Worm (Caenorhabditis elegans): ENCODE measurements around the gene M03D4.3.

DNA sequence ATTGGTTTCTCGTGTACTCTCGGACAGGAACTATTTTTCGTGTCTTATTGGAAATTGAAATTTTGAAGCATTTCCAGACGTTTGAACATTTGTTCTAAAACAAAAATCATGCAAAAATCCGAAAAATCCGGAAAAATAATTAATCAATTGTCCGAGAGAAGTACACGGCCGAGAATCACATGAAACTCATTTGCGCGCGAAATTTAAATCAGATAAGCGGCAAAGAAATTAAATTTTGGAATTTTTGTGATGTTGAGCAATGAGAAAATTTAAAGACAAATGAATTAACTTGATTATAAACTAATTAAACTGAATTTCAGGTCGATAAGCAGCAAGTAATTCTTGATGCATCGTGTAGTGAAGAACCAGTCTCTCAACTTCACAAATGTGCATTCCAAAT is 3.5 kb downstream of the M03D4.3 start:
- no peak for TF ChIP-seq alr-1 (tag; optimal IDR thresholded peaks at IDR 0.05; ENCODE audit: borderline replicate concordance)
- no peak for TF ChIP-seq ama-1 (optimal IDR thresholded peaks at IDR 0.05)
- TF ChIP-seq elt-2 (tag; optimal IDR thresholded peaks at IDR 0.05) = no peak
- no peak for TF ChIP-seq ceh-82 (tag; optimal IDR thresholded peaks at IDR 0.05)
- TF ChIP-seq C16A3.4 (tag; optimal IDR thresholded peaks at IDR 0.05) = no peak
- TF ChIP-seq egl-13 (tag; optimal IDR thresholded peaks at IDR 0.05) = no peak
